Worm (Caenorhabditis elegans) whole organism, L2 larva: Measurements from ENCODE around the gene cyk-4.

ENCODE experiments used
- C34F6.9 ChIP-seq: fragments of 150-350 bp; optimal IDR thresholded peaks from 2 replicates; lab custom pipeline; 2014; ENCODE audit warnings: missing biosample characterization, missing genetic modification characterization
- F13H6.1 ChIP-seq: sonication (generic microtip); optimal IDR thresholded peaks from 2 replicates; lab custom pipeline; 2016; ENCODE audit warnings: missing genetic modification characterization, missing compliant biosample characterization
- R02D3.7 ChIP-seq: fragments of 150-350 bp; optimal IDR thresholded peaks from 2 replicates; lab custom pipeline; 2014; ENCODE audit warnings: missing biosample characterization, missing genetic modification characterization
- Y55F3AM.14 ChIP-seq: fragments of 200-800 bp; sonication (Bioruptor generic); optimal IDR thresholded peaks from 2 replicates; lab custom pipeline; 2018; ENCODE audit warnings: mild to moderate bottlenecking, missing genetic modification characterization, missing compliant biosample characterization
- alr-1 ChIP-seq: fragments of 150-350 bp; optimal IDR thresholded peaks from 2 replicates; lab custom pipeline; 2014; ENCODE audit warnings: missing biosample characterization, missing genetic modification characterization
- aly-2 ChIP-seq: fragments of 150-350 bp; optimal IDR thresholded peaks from 2 replicates; lab custom pipeline; 2014; ENCODE audit warnings: missing biosample characterization, missing genetic modification characterization
- ama-1 ChIP-seq: fragments of 150-350 bp; optimal IDR thresholded peaks from 2 replicates; lab custom pipeline; 2018; ENCODE audit warnings: inconsistent platforms
- blmp-1 ChIP-seq: sonication (generic microtip); optimal IDR thresholded peaks from 2 replicates; lab custom pipeline; 2017; ENCODE audit warnings: missing genetic modification characterization, mild to moderate bottlenecking, missing compliant biosample characterization, antibody characterized with exemption, moderate library complexity; ENCODE audit not compliant: insufficient read depth
- ceh-16 ChIP-seq: fragments of 150-350 bp; optimal IDR thresholded peaks from 2 replicates; lab custom pipeline; 2014; ENCODE audit warnings: missing biosample characterization, missing genetic modification characterization
- crh-2 ChIP-seq: sonication (generic microtip); optimal IDR thresholded peaks from 2 replicates; lab custom pipeline; 2017; ENCODE audit warnings: missing biosample characterization, missing genetic modification characterization
- dmd-4 ChIP-seq: sonication (generic microtip); optimal IDR thresholded peaks from 2 replicates; lab custom pipeline; 2017; ENCODE audit warnings: missing biosample characterization, missing genetic modification characterization
- egl-27 ChIP-seq: sonication (generic microtip); optimal IDR thresholded peaks from 3 replicates; lab custom pipeline; 2017; ENCODE audit warnings: missing biosample characterization, missing genetic modification reagents, missing genetic modification characterization
- elt-1 ChIP-seq: fragments of 150-350 bp; optimal IDR thresholded peaks from 2 replicates; lab custom pipeline; 2014; ENCODE audit warnings: missing biosample characterization, missing genetic modification characterization
- elt-3 ChIP-seq: sonication (generic microtip); optimal IDR thresholded peaks from 2 replicates; lab custom pipeline; 2017; ENCODE audit warnings: missing biosample characterization, missing genetic modification characterization
- fos-1 ChIP-seq: fragments of 150-350 bp; optimal IDR thresholded peaks from 2 replicates; lab custom pipeline; 2014; ENCODE audit warnings: missing biosample characterization, missing genetic modification characterization
- lin-13 ChIP-seq: fragments of 150-350 bp; optimal IDR thresholded peaks from 2 replicates; lab custom pipeline; 2014; ENCODE audit warnings: missing biosample characterization, missing genetic modification reagents, missing genetic modification characterization
- lsy-2 ChIP-seq, 2 experiments: fragments of 150-350 bp in 1 of 2; sonication (generic microtip) in 1 of 2; optimal IDR thresholded peaks; 2 replicates each; lab custom pipeline; 2014 to 2017; ENCODE audit warnings: missing biosample characterization in 2 of 2, missing genetic modification characterization in 2 of 2
- mab-5 ChIP-seq: fragments of 150-350 bp; optimal IDR thresholded peaks from 2 replicates; lab custom pipeline; 2014; ENCODE audit warnings: missing biosample characterization, missing genetic modification characterization
- mbf-1 ChIP-seq: sonication (generic microtip); optimal IDR thresholded peaks from 2 replicates; lab custom pipeline; 2017; ENCODE audit warnings: missing biosample characterization, missing genetic modification characterization
- mdl-1 ChIP-seq, 2 experiments: fragments of 150-350 bp in 1 of 2; sonication (generic microtip) in 1 of 2; optimal IDR thresholded peaks; 2 replicates each; lab custom pipeline; 2017; ENCODE audit warnings: missing biosample characterization in 2 of 2, missing genetic modification characterization in 2 of 2
- nhr-11 ChIP-seq: fragments of 150-350 bp; optimal IDR thresholded peaks from 2 replicates; lab custom pipeline; 2014; ENCODE audit warnings: missing biosample characterization, missing genetic modification characterization
- nhr-12 ChIP-seq: fragments of 150-350 bp; optimal IDR thresholded peaks from 2 replicates; lab custom pipeline; 2014; ENCODE audit warnings: missing biosample characterization, missing genetic modification characterization
- nhr-129 ChIP-seq: fragments of 150-350 bp; optimal IDR thresholded peaks from 2 replicates; lab custom pipeline; 2014; ENCODE audit warnings: missing biosample characterization, missing genetic modification characterization
- nhr-21 ChIP-seq: fragments of 150-350 bp; optimal IDR thresholded peaks from 2 replicates; lab custom pipeline; 2014; ENCODE audit warnings: missing biosample characterization, missing genetic modification characterization
- nhr-23 ChIP-seq: fragments of 150-350 bp; optimal IDR thresholded peaks from 2 replicates; lab custom pipeline; 2014; ENCODE audit warnings: missing biosample characterization, missing genetic modification reagents, missing genetic modification characterization
- nhr-25 ChIP-seq: fragments of 150-350 bp; sonication (generic microtip); optimal IDR thresholded peaks from 3 replicates; lab custom pipeline; 2014; ENCODE audit warnings: missing biosample characterization, missing genetic modification characterization
- nhr-6 ChIP-seq: fragments of 150-350 bp; optimal IDR thresholded peaks from 2 replicates; lab custom pipeline; 2014; ENCODE audit warnings: missing biosample characterization, missing genetic modification characterization
- peb-1 ChIP-seq: fragments of 150-350 bp; optimal IDR thresholded peaks from 2 replicates; lab custom pipeline; 2014; ENCODE audit warnings: missing biosample characterization, missing genetic modification characterization
- sem-4 ChIP-seq: fragments of 150-350 bp; optimal IDR thresholded peaks from 2 replicates; lab custom pipeline; 2014; ENCODE audit warnings: missing biosample characterization, missing genetic modification reagents, missing genetic modification characterization
- skn-1 ChIP-seq: sonication (generic microtip); optimal IDR thresholded peaks from 2 replicates; lab custom pipeline; 2017; ENCODE audit warnings: missing biosample characterization, missing genetic modification characterization
- sma-3 ChIP-seq: sonication (generic microtip); optimal IDR thresholded peaks from 2 replicates; lab custom pipeline; 2016; ENCODE audit warnings: missing genetic modification reagents, missing genetic modification characterization, missing compliant biosample characterization
- sma-9 ChIP-seq, 2 experiments: fragments of 150-350 bp in 1 of 2; sonication (generic microtip) in 1 of 2; optimal IDR thresholded peaks; 2 replicates each; lab custom pipeline; 2014 to 2016; ENCODE audit warnings: missing genetic modification characterization in 2 of 2, mild to moderate bottlenecking in 1 of 2, missing biosample characterization in 1 of 2, missing compliant biosample characterization in 1 of 2, missing genetic modification reagents in 1 of 2, moderate library complexity in 1 of 2
- snpc-4 ChIP-seq: fragments of 150-350 bp; optimal IDR thresholded peaks from 2 replicates; lab custom pipeline; 2014; ENCODE audit warnings: missing biosample characterization, missing genetic modification characterization
- unc-39 ChIP-seq: fragments of 150-350 bp; optimal IDR thresholded peaks from 2 replicates; lab custom pipeline; 2014; ENCODE audit warnings: missing biosample characterization, missing genetic modification characterization
- unc-62 ChIP-seq: fragments of 150-350 bp; optimal IDR thresholded peaks from 2 replicates; lab custom pipeline; 2014; ENCODE audit warnings: missing biosample characterization, missing genetic modification reagents, missing genetic modification characterization
- zag-1 ChIP-seq: fragments of 150-350 bp; optimal IDR thresholded peaks from 2 replicates; lab custom pipeline; 2014; ENCODE audit warnings: missing biosample characterization, missing genetic modification characterization
- ztf-1 ChIP-seq: fragments of 200-800 bp; sonication (Bioruptor generic); conservative IDR thresholded peaks from 2 replicates; pipeline ENCODE4 v1.3.6; 2022; ENCODE audit warnings: missing genetic modification characterization, missing compliant biosample characterization
- ztf-11 ChIP-seq: sonication (generic microtip); optimal IDR thresholded peaks from 2 replicates; lab custom pipeline; 2017; ENCODE audit warnings: missing biosample characterization, missing genetic modification characterization
- ztf-4 ChIP-seq: fragments of 150-350 bp; optimal IDR thresholded peaks from 2 replicates; lab custom pipeline; 2014; ENCODE audit warnings: missing biosample characterization, missing genetic modification characterization

The cyk-4 gene

ce11 chrIII:13765782-13766181, 5.2 kb downstream of the cyk-4 start:
- no peak for TF ChIP-seq F13H6.1 (tag; lab: Kevin White, UChicago)
- TF ChIP-seq R02D3.7 = no peak
- TF ChIP-seq aly-2 = no peak
- TF ChIP-seq ztf-1 (GFP tag; lab: Robert Waterston, UW) = no peak
- no peak for TF ChIP-seq elt-3
- no peak for TF ChIP-seq alr-1
- no peak for TF ChIP-seq dmd-4 (tag; lab: Kevin White, UChicago)
- no peak for TF ChIP-seq lin-13 (GFP tag; lab: Kevin White, UChicago)
- no peak for TF ChIP-seq mdl-1 (tag; optimal IDR thresholded peaks at IDR 0.05; lab: Kevin White, UChicago)
- no peak for TF ChIP-seq egl-27
- no peak for TF ChIP-seq nhr-6 (tag; lab: Kevin White, UChicago)
- TF ChIP-seq unc-39 (tag; lab: Kevin White, UChicago) = no peak
- TF ChIP-seq nhr-12 (tag; lab: Kevin White, UChicago) = no peak
- TF ChIP-seq ztf-4 = no peak

- TF ChIP-seq mab-5 (no peak), zag-1 (tag; lab: Kevin White, UChicago) (no peak), nhr-11 (tag; lab: Kevin White, UChicago) (no peak), snpc-4 (peak; percentile 46), mbf-1 (tag; lab: Kevin White, UChicago) (no peak), F13H6.1 (tag; lab: Kevin White, UChicago) (peak; percentile 10), ztf-11 (tag; lab: Kevin White, UChicago) (no peak), elt-1 (tag; lab: Kevin White, UChicago) (no peak), alr-1 (no peak), sma-9 (GFP tag; optimal IDR thresholded peaks at IDR 0.05; lab: Kevin White, UChicago) (peak; percentile 10), sma-9 (tag; optimal IDR thresholded peaks at IDR 0.05; lab: Kevin White, UChicago) (no peak), skn-1 (tag; lab: Kevin White, UChicago) (no peak), lsy-2 (tag; optimal IDR thresholded peaks at IDR 0.05; lab: Kevin White, UChicago) (peak in 1 of 2 experiments; percentile 1), sem-4 (tag; lab: Kevin White, UChicago) (no peak), sma-3 (GFP tag; lab: Kevin White, UChicago) (peak; percentile 47), fos-1 (tag; lab: Kevin White, UChicago) (peak; percentile 90), C34F6.9 (tag; lab: Kevin White, UChicago) (no peak), blmp-1 (tag; lab: Kevin White, UChicago) (peak; percentile 56), crh-2 (peak; percentile 46), ztf-4 (no peak), ceh-16 (no peak), nhr-129 (tag; lab: Kevin White, UChicago) (peak; percentile 54), ztf-1 (GFP tag; lab: Robert Waterston, UW) (no peak), dmd-4 (tag; lab: Kevin White, UChicago) (no peak), peb-1 (tag; lab: Kevin White, UChicago) (no peak), nhr-6 (tag; lab: Kevin White, UChicago) (no peak), R02D3.7 (no peak), nhr-25 (peak; percentile 53), lin-13 (GFP tag; lab: Kevin White, UChicago) (no peak), ama-1 (lab: Kevin White, UChicago) (no peak), Y55F3AM.14 (GFP tag; lab: Kevin White, UChicago) (peak; percentile 18), unc-62 (GFP tag; lab: Kevin White, UChicago) (no peak), nhr-21 (tag; lab: Kevin White, UChicago) (no peak), nhr-23 (tag; lab: Kevin White, UChicago) (no peak), egl-27 (no peak)
These were observed 7.5 kb downstream of the cyk-4 start for ce11 chrIII:13763260-13764112.

ce11 chrIII:13762046-13762445, 9.0 kb downstream of the cyk-4 start, which contains the start of gene dbn-1:
Gene dbn-1 (minus strand): TSS chrIII:13762069.
- TF ChIP-seq crh-2 (peak; percentile 38), unc-62 (GFP tag; lab: Kevin White, UChicago) (no peak), fos-1 (tag; lab: Kevin White, UChicago) (peak; percentile 75), sma-9 (GFP tag; optimal IDR thresholded peaks at IDR 0.05; lab: Kevin White, UChicago) (peak; percentile 31), sma-9 (tag; optimal IDR thresholded peaks at IDR 0.05; lab: Kevin White, UChicago) (no peak)
